Fruit fly (Drosophila melanogaster) whole organism: ENCODE results near the gene Sse.

Experiments used
- pan ChIP-seq: fragments of >200 bp; optimal IDR thresholded peaks from 2 replicates; lab custom pipeline; 2017
- psq ChIP-seq: fragments of >200 bp; optimal IDR thresholded peaks from 2 replicates; lab custom pipeline; 2017
- usp ChIP-seq: fragments of >200 bp; optimal IDR thresholded peaks from 2 replicates; lab custom pipeline; 2017; ENCODE audit warnings: missing biosample characterization, missing genetic modification characterization, mixed read lengths

- TF ChIP-seq usp (GFP tag; lab: Kevin White, UChicago), result no peak
- TF ChIP-seq psq (lab: Kevin White, UChicago), result no peak
- TF ChIP-seq pan, result no peak
Observed at dm6 chr3L:5666787-5667186, 4.7 kb upstream of the Sse start.
